Fruit fly (Drosophila melanogaster) whole organism, embryonic: ENCODE measurements around the gene osi.

ENCODE experiments used
- Atf6 ChIP-seq: fragments of 200-800 bp; sonication (Bioruptor generic); IDR thresholded peaks from 2 replicates; pipeline ENCODE4 v1.3.6; 2022; ENCODE audit warnings: missing biosample characterization, missing genetic modification characterization
- BtbVII ChIP-seq: fragments of 200-800 bp; sonication (Bioruptor generic); optimal IDR thresholded peaks from 3 replicates; lab custom pipeline; 2017; ENCODE audit warnings: missing biosample characterization, mild to moderate bottlenecking, missing genetic modification characterization
- CG11695 ChIP-seq: fragments of 200-800 bp; sonication (Bioruptor generic); IDR thresholded peaks from 3 replicates; pipeline ENCODE4 v1.3.6; 2022; ENCODE audit warnings: missing biosample characterization, missing genetic modification characterization
- CG12391 ChIP-seq: fragments of 200-800 bp; sonication (Bioruptor generic); optimal IDR thresholded peaks from 3 replicates; lab custom pipeline; 2018; ENCODE audit warnings: missing biosample characterization, mild to moderate bottlenecking, missing genetic modification characterization, moderate library complexity
- CG16863 ChIP-seq: fragments of 200-800 bp; sonication (Bioruptor generic); optimal IDR thresholded peaks from 3 replicates; lab custom pipeline; 2016; ENCODE audit warnings: missing biosample characterization, missing genetic modification characterization
- CG18011 ChIP-seq: fragments of 200-800 bp; sonication (Bioruptor generic); optimal IDR thresholded peaks from 2 replicates; lab custom pipeline; 2017; ENCODE audit warnings: missing biosample characterization, missing genetic modification characterization, mild to moderate bottlenecking, moderate library complexity, missing genotype
- CG1832 ChIP-seq: fragments of 200-800 bp; sonication (Bioruptor generic); optimal IDR thresholded peaks from 2 replicates; lab custom pipeline; 2017; ENCODE audit warnings: missing biosample characterization, mild to moderate bottlenecking, missing genetic modification characterization, inconsistent platforms
- CG2875 ChIP-seq: fragments of 200-800 bp; sonication (Bioruptor generic); optimal IDR thresholded peaks from 2 replicates; lab custom pipeline; 2017; ENCODE audit warnings: missing biosample characterization, mild to moderate bottlenecking, missing genetic modification characterization, missing genetic modification reagents
- CG6791 ChIP-seq: fragments of 200-800 bp; sonication (Bioruptor generic); IDR thresholded peaks from 3 replicates; pipeline ENCODE4 v1.3.6; 2022; ENCODE audit warnings: missing biosample characterization, missing genetic modification characterization; ENCODE audit not compliant: partially characterized antibody
- CG7372 ChIP-seq: fragments of 200-800 bp; sonication (Bioruptor generic); IDR thresholded peaks from 2 replicates; pipeline ENCODE4 v1.3.6; 2022; ENCODE audit warnings: missing biosample characterization, missing genetic modification characterization
- CG7556 ChIP-seq: fragments of 200-800 bp; sonication (Bioruptor generic); optimal IDR thresholded peaks from 2 replicates; lab custom pipeline; 2017; ENCODE audit warnings: missing biosample characterization, mild to moderate bottlenecking, missing genetic modification characterization
- CTCF ChIP-seq: fragments of 200-800 bp; sonication (Bioruptor generic); optimal IDR thresholded peaks from 2 replicates; lab custom pipeline; 2017; ENCODE audit warnings: missing biosample characterization, mild to moderate bottlenecking, missing genetic modification characterization, moderate library complexity
- Deaf1 ChIP-seq: fragments of 200-800 bp; optimal IDR thresholded peaks from 3 replicates; lab custom pipeline; 2019; ENCODE audit warnings: missing biosample characterization, mild to moderate bottlenecking, missing genetic modification characterization, moderate library complexity
- Dip2 ChIP-seq: fragments of 200-800 bp; sonication (Bioruptor generic); IDR thresholded peaks from 2 replicates; pipeline ENCODE4 v1.3.6; 2022; ENCODE audit warnings: missing biosample characterization, missing genetic modification characterization
- Dref ChIP-seq: fragments of 200-800 bp; sonication (Bioruptor generic); IDR thresholded peaks from 2 replicates; pipeline ENCODE4 v1.3.6; 2022; ENCODE audit warnings: missing biosample characterization, missing genetic modification characterization
- E2f2 ChIP-seq: fragments of 200-800 bp; sonication (Bioruptor generic); IDR thresholded peaks from 2 replicates; pipeline ENCODE4 v1.3.6; 2022; ENCODE audit warnings: missing biosample characterization, missing genetic modification characterization
- ERR ChIP-seq: fragments of 200-800 bp; sonication (Bioruptor generic); optimal IDR thresholded peaks from 2 replicates; lab custom pipeline; 2016; ENCODE audit warnings: missing biosample characterization, missing genetic modification characterization
- Gsc ChIP-seq: fragments of 200-800 bp; sonication (Bioruptor generic); IDR thresholded peaks from 2 replicates; pipeline ENCODE4 v1.3.6; 2022; ENCODE audit warnings: missing biosample characterization, missing genetic modification characterization
- HLH4C ChIP-seq: fragments of 200-800 bp; sonication (Bioruptor generic); IDR thresholded peaks from 3 replicates; pipeline ENCODE4 v1.3.6; 2022; ENCODE audit warnings: missing biosample characterization, missing genetic modification characterization; ENCODE audit not compliant: partially characterized antibody
- Lhr ChIP-seq: fragments of 200-800 bp; sonication (Bioruptor generic); optimal IDR thresholded peaks from 3 replicates; lab custom pipeline; 2017; ENCODE audit warnings: mild to moderate bottlenecking, missing biosample characterization, missing genetic modification reagents, missing genetic modification characterization
- Nf-YB ChIP-seq: fragments of 200-800 bp; sonication (Bioruptor generic); optimal IDR thresholded peaks from 3 replicates; lab custom pipeline; 2019; ENCODE audit warnings: missing biosample characterization, mild to moderate bottlenecking, missing genetic modification characterization, moderate library complexity
- Nf-YC ChIP-seq: fragments of 200-800 bp; optimal IDR thresholded peaks from 3 replicates; lab custom pipeline; 2019; ENCODE audit warnings: missing biosample characterization, mild to moderate bottlenecking, missing genetic modification characterization, moderate library complexity
- Pdp1 ChIP-seq, 2 experiments: fragments of 200-800 bp; sonication (Bioruptor generic); optimal IDR thresholded peaks; 3 replicates each; lab custom pipeline; 2016; ENCODE audit warnings: missing biosample characterization in 2 of 2, missing genetic modification characterization in 2 of 2, mild to moderate bottlenecking in 1 of 2, moderate library complexity in 1 of 2
- Xrp1 ChIP-seq: fragments of 200-800 bp; sonication (Bioruptor generic); IDR thresholded peaks from 2 replicates; pipeline ENCODE4 v1.3.6; 2022; ENCODE audit warnings: missing biosample characterization, missing genetic modification characterization
- bbx ChIP-seq: fragments of 200-800 bp; sonication (Bioruptor generic); IDR thresholded peaks from 2 replicates; pipeline ENCODE4 v1.3.6; 2022; ENCODE audit warnings: missing biosample characterization, missing genetic modification characterization; ENCODE audit not compliant: partially characterized antibody
- cas ChIP-seq: fragments of 200-800 bp; sonication (Bioruptor generic); IDR thresholded peaks from 2 replicates; pipeline ENCODE4 v1.3.6; 2022; ENCODE audit warnings: missing biosample characterization, missing genetic modification characterization
- ci ChIP-seq: fragments of 200-800 bp; sonication (Bioruptor generic); IDR thresholded peaks from 3 replicates; pipeline ENCODE4 v1.3.6; 2022; ENCODE audit warnings: missing biosample characterization, missing genetic modification characterization
- dimm ChIP-seq: fragments of 200-800 bp; sonication (Bioruptor generic); IDR thresholded peaks from 2 replicates; pipeline ENCODE4 v1.3.6; 2022; ENCODE audit warnings: missing biosample characterization, missing genetic modification characterization
- fd64A ChIP-seq: fragments of 200-800 bp; sonication (Bioruptor generic); optimal IDR thresholded peaks from 3 replicates; lab custom pipeline; 2018; ENCODE audit warnings: missing biosample characterization, mild to moderate bottlenecking, missing genetic modification characterization
- fu2 ChIP-seq: fragments of 200-800 bp; sonication (Bioruptor generic); optimal IDR thresholded peaks from 2 replicates; lab custom pipeline; 2016; ENCODE audit warnings: missing biosample characterization, missing genetic modification characterization
- gro ChIP-seq: fragments of 200-800 bp; sonication (Bioruptor generic); optimal IDR thresholded peaks from 2 replicates; lab custom pipeline; 2016; ENCODE audit warnings: missing biosample characterization, missing genetic modification characterization
- lmd ChIP-seq: fragments of 200-800 bp; sonication (Bioruptor generic); IDR thresholded peaks from 2 replicates; pipeline ENCODE4 v1.3.6; 2022; ENCODE audit warnings: missing biosample characterization, missing genetic modification characterization
- lola ChIP-seq, 3 experiments: fragments of >200 bp in 2 of 3; fragments of 200-800 bp in 1 of 3; sonication (Bioruptor generic) in 1 of 3; optimal IDR thresholded peaks; 2 replicates each; lab custom pipeline; 2017 to 2019; ENCODE audit warnings: missing biosample characterization in 3 of 3, missing genetic modification characterization in 3 of 3, mild to moderate bottlenecking in 1 of 3, moderate library complexity in 1 of 3
- mld ChIP-seq: fragments of 200-800 bp; sonication (Bioruptor generic); IDR thresholded peaks from 3 replicates; pipeline ENCODE4 v1.3.6; 2022; ENCODE audit warnings: missing biosample characterization, missing genetic modification characterization; ENCODE audit not compliant: partially characterized antibody
- psq ChIP-seq: fragments of 200-800 bp; sonication (Bioruptor generic); optimal IDR thresholded peaks from 2 replicates; lab custom pipeline; 2017; ENCODE audit warnings: missing biosample characterization, missing genetic modification characterization
- sd ChIP-seq: fragments of 200-800 bp; sonication (Bioruptor generic); optimal IDR thresholded peaks from 3 replicates; lab custom pipeline; 2018; ENCODE audit warnings: missing biosample characterization, mild to moderate bottlenecking, missing genetic modification characterization, moderate library complexity
- tna ChIP-seq: fragments of 200-800 bp; sonication (Bioruptor generic); IDR thresholded peaks from 2 replicates; pipeline ENCODE4 v1.3.6; 2022; ENCODE audit warnings: missing biosample characterization, missing genetic modification characterization; ENCODE audit not compliant: partially characterized antibody
- unc-4 ChIP-seq: fragments of 200-800 bp; sonication (Bioruptor generic); IDR thresholded peaks from 2 replicates; pipeline ENCODE4 v1.3.6; 2022; ENCODE audit warnings: missing biosample characterization, missing genetic modification characterization; ENCODE audit not compliant: partially characterized antibody

Gene osi

DNA sequence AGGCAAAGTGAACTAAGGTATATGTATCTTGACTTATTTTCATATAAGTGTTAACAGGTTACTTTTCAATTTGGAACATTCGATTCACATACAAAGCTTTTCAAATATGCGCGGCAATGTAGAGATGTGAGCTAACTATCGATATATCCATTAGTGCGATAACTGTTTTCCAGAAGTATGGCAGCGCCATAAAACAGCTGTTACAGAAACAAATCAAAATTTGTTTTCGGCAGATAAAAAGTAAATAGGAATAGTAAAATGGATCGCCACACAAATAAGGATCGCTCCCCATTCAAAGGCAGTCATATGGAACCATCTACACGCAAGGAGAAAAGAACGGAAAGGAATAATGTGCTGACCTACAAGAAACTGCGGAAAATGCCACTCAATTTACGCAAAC lies 8.5 kb downstream of the osi start, which contains the start of the genes CG32832, CG31743 and CG34313 (continued):
- TF ChIP-seq bbx (GFP tag; lab: Robert Waterston, UW) (peak; percentile 80), unc-4 (peak; percentile 82), CG7556 (GFP tag; lab: Kevin White, UChicago) (no peak)

DNA sequence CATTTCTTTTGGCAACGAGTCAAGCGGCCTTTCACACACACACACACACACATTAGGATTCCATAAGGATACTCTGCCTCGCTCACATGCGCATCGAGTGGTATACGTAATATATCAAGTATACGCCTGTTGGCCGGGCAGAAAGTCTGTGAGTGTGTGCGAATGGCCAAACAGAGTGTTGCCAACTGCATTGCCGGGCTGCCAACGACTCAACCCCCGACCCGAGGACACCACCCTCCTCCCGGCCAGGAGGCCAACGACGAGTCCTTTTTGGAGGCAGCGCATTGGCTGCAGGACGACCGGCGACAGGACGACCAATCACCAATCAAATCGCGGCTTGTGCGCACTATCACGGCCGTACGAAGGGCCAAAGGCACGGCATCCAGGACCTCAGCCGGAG lies 10.1 kb downstream of the osi start:
- TF ChIP-seq fd64A (GFP tag; lab: Kevin White, UChicago) (no peak), Atf6 (GFP tag; lab: Robert Waterston, UW) (no peak), CG1832 (peak; percentile 6), Nf-YC (tag; lab: Kevin White, UChicago) (peak; percentile 92), CG7372 (peak; percentile 72), dimm (GFP tag; lab: Robert Waterston, UW) (no peak), CG2875 (no peak), CG12391 (tag; lab: Kevin White, UChicago) (no peak), Xrp1 (GFP tag; lab: Robert Waterston, UW) (no peak), E2f2 (GFP tag; lab: Robert Waterston, UW) (no peak), fu2 (GFP tag; lab: Kevin White, UChicago) (no peak), Dref (GFP tag; lab: Robert Waterston, UW) (0 out of 2 replicates have a peak, but pooled peaks have one; percentile 19), BtbVII (GFP tag; lab: Kevin White, UChicago) (no peak), Lhr (GFP tag; lab: Kevin White, UChicago) (no peak), Deaf1 (tag; lab: Kevin White, UChicago) (peak; percentile 68), psq (no peak), Nf-YB (GFP tag; lab: Kevin White, UChicago) (peak; percentile 53), lmd (GFP tag; lab: Robert Waterston, UW) (no peak), CG6791 (GFP tag; lab: Robert Waterston, UW) (no peak), cas (no peak), HLH4C (GFP tag; lab: Robert Waterston, UW) (0 out of 3 replicates have a peak, but pooled peaks have one; percentile 26), CG18011 (GFP tag; lab: Kevin White, UChicago) (no peak), CG11695 (no peak), ci (0 out of 3 replicates have a peak, but pooled peaks have one; percentile 8)

DNA sequence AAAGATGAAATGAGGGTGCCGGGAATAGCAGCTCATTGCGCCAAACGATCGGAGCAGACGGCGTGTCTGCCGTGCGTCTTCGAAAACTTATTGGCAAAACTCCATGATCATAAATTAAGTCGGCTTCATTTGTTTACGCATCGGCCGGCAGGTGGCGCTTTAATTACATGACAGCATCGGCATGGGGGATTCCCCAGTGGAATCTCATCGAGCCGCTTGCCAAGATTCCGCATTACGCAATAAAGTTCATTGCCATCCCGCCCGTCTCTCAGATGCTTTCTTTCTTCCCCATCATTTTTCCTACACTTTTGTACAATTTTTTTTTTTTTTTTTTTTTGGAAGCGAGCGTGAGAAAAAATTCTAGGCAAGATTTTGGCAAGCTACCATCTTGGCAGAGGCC lies 11.2 kb downstream of the osi start:
- TF ChIP-seq Pdp1 (GFP tag; optimal IDR thresholded peaks at IDR 0.05; lab: Kevin White, UChicago) (peak in 1 of 2 experiments; percentile 85), ERR (GFP tag; lab: Kevin White, UChicago) (no peak), tna (GFP tag; lab: Robert Waterston, UW) (no peak), CG16863 (GFP tag; lab: Kevin White, UChicago) (no peak), CTCF (GFP tag; lab: Kevin White, UChicago) (peak; percentile 76), Gsc (GFP tag; lab: Robert Waterston, UW) (no peak), lola (GFP tag; optimal IDR thresholded peaks at IDR 0.05; lab: Kevin White, UChicago) (no peak), sd (tag; lab: Kevin White, UChicago) (peak; percentile 86), fd64A (GFP tag; lab: Kevin White, UChicago) (no peak), mld (GFP tag; lab: Robert Waterston, UW) (0 out of 3 replicates have a peak, but pooled peaks have one; percentile 32), gro (GFP tag; lab: Kevin White, UChicago) (peak; percentile 44), lmd (GFP tag; lab: Robert Waterston, UW) (0 out of 2 replicates have a peak, but pooled peaks have one; percentile 10), Dip2 (GFP tag; lab: Robert Waterston, UW) (no peak)
